Fruit fly (Drosophila melanogaster) whole organism, embryonic: ENCODE results near the gene CG14537.

Source experiments
- ATbp ChIP-seq: fragments of 200-800 bp; sonication (Bioruptor generic); optimal IDR thresholded peaks from 2 replicates; lab custom pipeline; 2017; ENCODE audit warnings: missing biosample characterization, mild to moderate bottlenecking, missing genetic modification characterization, missing genetic modification reagents
- CG10462 ChIP-seq: fragments of 200-800 bp; sonication (Bioruptor generic); optimal IDR thresholded peaks from 2 replicates; lab custom pipeline; 2016; ENCODE audit warnings: missing biosample characterization, missing genetic modification characterization
- CG12104 ChIP-seq: fragments of 200-800 bp; sonication (Bioruptor generic); optimal IDR thresholded peaks from 3 replicates; lab custom pipeline; 2016; ENCODE audit warnings: missing biosample characterization, missing genetic modification characterization
- CG12219 ChIP-seq: fragments of 200-800 bp; sonication (Bioruptor generic); optimal IDR thresholded peaks from 3 replicates; lab custom pipeline; 2018; ENCODE audit warnings: missing biosample characterization, mild to moderate bottlenecking, missing genetic modification characterization
- CG13287 ChIP-seq: fragments of 200-800 bp; sonication (Bioruptor generic); IDR thresholded peaks from 2 replicates; pipeline ENCODE4 v1.3.6; 2022; ENCODE audit warnings: missing biosample characterization, missing genetic modification characterization; ENCODE audit not compliant: partially characterized antibody
- CG14014 ChIP-seq: fragments of 200-800 bp; sonication (Bioruptor generic); IDR thresholded peaks from 2 replicates; pipeline ENCODE4 v1.3.6; 2022; ENCODE audit warnings: missing biosample characterization, missing genetic modification characterization
- CG15269 ChIP-seq: fragments of 200-800 bp; sonication (Bioruptor generic); optimal IDR thresholded peaks from 2 replicates; lab custom pipeline; 2018; ENCODE audit warnings: missing biosample characterization, mild to moderate bottlenecking, missing genetic modification characterization, moderate library complexity
- CG1602 ChIP-seq: fragments of 200-800 bp; sonication (Bioruptor generic); optimal IDR thresholded peaks from 3 replicates; lab custom pipeline; 2016; ENCODE audit warnings: missing biosample characterization, missing genetic modification characterization
- CG18476 ChIP-seq: fragments of 200-800 bp; sonication (Bioruptor generic); optimal IDR thresholded peaks from 2 replicates; lab custom pipeline; 2016; ENCODE audit warnings: missing biosample characterization, mild to moderate bottlenecking, missing genetic modification characterization
- CG2120 ChIP-seq: fragments of 200-800 bp; sonication (Bioruptor generic); optimal IDR thresholded peaks from 3 replicates; lab custom pipeline; 2016; ENCODE audit warnings: missing biosample characterization, missing genetic modification characterization
- CG3065 ChIP-seq: fragments of 200-800 bp; sonication (Bioruptor generic); optimal IDR thresholded peaks from 2 replicates; lab custom pipeline; 2016; ENCODE audit warnings: missing biosample characterization, missing genetic modification characterization
- CG3838 ChIP-seq: fragments of 200-800 bp; sonication (Bioruptor generic); optimal IDR thresholded peaks from 3 replicates; lab custom pipeline; 2016; ENCODE audit warnings: missing biosample characterization, missing genetic modification characterization
- CG6689 ChIP-seq: fragments of 200-800 bp; sonication (Bioruptor generic); IDR thresholded peaks from 2 replicates; pipeline ENCODE4 v1.3.6; 2022; ENCODE audit warnings: missing biosample characterization, missing genetic modification characterization
- CG7556 ChIP-seq: fragments of 200-800 bp; sonication (Bioruptor generic); optimal IDR thresholded peaks from 2 replicates; lab custom pipeline; 2017; ENCODE audit warnings: missing biosample characterization, mild to moderate bottlenecking, missing genetic modification characterization
- CG8388 ChIP-seq: fragments of 200-800 bp; sonication (Bioruptor generic); optimal IDR thresholded peaks from 2 replicates; lab custom pipeline; 2019; ENCODE audit warnings: missing biosample characterization, mild to moderate bottlenecking, missing genetic modification characterization, moderate library complexity
- CG8944 ChIP-seq: fragments of 200-800 bp; sonication (Bioruptor generic); optimal IDR thresholded peaks from 3 replicates; lab custom pipeline; 2016; ENCODE audit warnings: missing biosample characterization, missing genetic modification characterization
- CG9215 ChIP-seq: fragments of 200-800 bp; sonication (Bioruptor generic); IDR thresholded peaks from 2 replicates; pipeline ENCODE4 v1.3.6; 2022; ENCODE audit warnings: missing biosample characterization, missing genetic modification characterization
- D19B ChIP-seq: fragments of 200-800 bp; sonication (Bioruptor generic); optimal IDR thresholded peaks from 2 replicates; lab custom pipeline; 2017; ENCODE audit warnings: missing biosample characterization, mild to moderate bottlenecking, missing genetic modification characterization
- Doc2 ChIP-seq: fragments of 200-800 bp; sonication (Bioruptor generic); IDR thresholded peaks from 2 replicates; pipeline ENCODE4 v1.3.6; 2022; ENCODE audit warnings: missing biosample characterization, missing genetic modification characterization
- Fer2 ChIP-seq: fragments of 200-800 bp; sonication (Bioruptor generic); optimal IDR thresholded peaks from 2 replicates; lab custom pipeline; 2018; ENCODE audit warnings: missing biosample characterization, mild to moderate bottlenecking, missing genetic modification characterization, moderate library complexity
- Gug ChIP-seq: fragments of 200-800 bp; sonication (Bioruptor generic); IDR thresholded peaks from 4 replicates; pipeline ENCODE4 v1.3.6; 2022; ENCODE audit warnings: missing biosample characterization, missing genetic modification characterization
- HmgZ ChIP-seq: fragments of 200-800 bp; sonication (Bioruptor generic); optimal IDR thresholded peaks from 2 replicates; lab custom pipeline; 2018; ENCODE audit warnings: missing biosample characterization, mild to moderate bottlenecking, missing genetic modification characterization
- Hmr ChIP-seq: fragments of 200-800 bp; sonication (Bioruptor generic); optimal IDR thresholded peaks from 3 replicates; lab custom pipeline; 2017; ENCODE audit warnings: mild to moderate bottlenecking, missing biosample characterization, missing genetic modification reagents, missing genetic modification characterization
- Jarid2 ChIP-seq: fragments of 200-800 bp; sonication (Bioruptor generic); optimal IDR thresholded peaks from 3 replicates; lab custom pipeline; 2017; ENCODE audit warnings: mild to moderate bottlenecking, missing biosample characterization, missing genetic modification reagents, missing genetic modification characterization
- Ptx1 ChIP-seq: fragments of 200-800 bp; sonication (Bioruptor generic); IDR thresholded peaks from 2 replicates; pipeline ENCODE4 v1.3.6; 2022; ENCODE audit warnings: missing biosample characterization, missing genetic modification characterization
- Rfx ChIP-seq: fragments of 200-800 bp; sonication (Bioruptor generic); IDR thresholded peaks from 2 replicates; pipeline ENCODE4 v1.3.6; 2022; ENCODE audit warnings: missing biosample characterization, missing genetic modification characterization
- Scr ChIP-seq: fragments of 200-800 bp; sonication (Bioruptor generic); IDR thresholded peaks from 2 replicates; pipeline ENCODE4 v1.3.6; 2022; ENCODE audit warnings: missing biosample characterization, missing genetic modification characterization; ENCODE audit not compliant: partially characterized antibody
- Sox102F ChIP-seq: fragments of 200-800 bp; sonication (Bioruptor generic); optimal IDR thresholded peaks from 2 replicates; lab custom pipeline; 2018; ENCODE audit warnings: missing biosample characterization, mild to moderate bottlenecking, missing genetic modification characterization, moderate library complexity
- Spps ChIP-seq: fragments of 200-800 bp; sonication (Bioruptor generic); optimal IDR thresholded peaks from 2 replicates; lab custom pipeline; 2018; ENCODE audit warnings: missing biosample characterization, mild to moderate bottlenecking, missing genetic modification characterization
- ab ChIP-seq: fragments of 200-800 bp; sonication (Bioruptor generic); optimal IDR thresholded peaks from 2 replicates; lab custom pipeline; 2016; ENCODE audit warnings: missing biosample characterization, missing genetic modification characterization
- ara ChIP-seq: fragments of 200-800 bp; sonication (Bioruptor generic); IDR thresholded peaks from 2 replicates; pipeline ENCODE4 v1.3.6; 2022; ENCODE audit warnings: missing biosample characterization, missing genetic modification characterization
- ato ChIP-seq: fragments of 200-800 bp; sonication (Bioruptor generic); IDR thresholded peaks from 2 replicates; pipeline ENCODE4 v1.3.6; 2022; ENCODE audit warnings: missing biosample characterization, missing genetic modification characterization; ENCODE audit not compliant: partially characterized antibody
- bowl ChIP-seq: fragments of 200-800 bp; sonication (Bioruptor generic); IDR thresholded peaks from 2 replicates; pipeline ENCODE4 v1.3.6; 2022; ENCODE audit warnings: missing biosample characterization, missing genetic modification characterization
- bsh ChIP-seq, 2 experiments: fragments of 200-800 bp; sonication (Bioruptor generic); optimal IDR thresholded peaks; 2 replicates each; lab custom pipeline; 2017 to 2018; ENCODE audit warnings: mild to moderate bottlenecking in 2 of 2, missing biosample characterization in 2 of 2, missing genetic modification characterization in 2 of 2, moderate library complexity in 1 of 2
- dmrt99B ChIP-seq: fragments of 200-800 bp; sonication (Bioruptor generic); optimal IDR thresholded peaks from 2 replicates; lab custom pipeline; 2018; ENCODE audit warnings: missing biosample characterization, mild to moderate bottlenecking, missing genetic modification characterization, moderate library complexity
- gem ChIP-seq: fragments of 200-800 bp; sonication (Bioruptor generic); optimal IDR thresholded peaks from 2 replicates; lab custom pipeline; 2019; ENCODE audit warnings: missing biosample characterization, mild to moderate bottlenecking, missing genetic modification characterization, moderate library complexity
- grau ChIP-seq: fragments of 200-800 bp; optimal IDR thresholded peaks from 3 replicates; lab custom pipeline; 2019; ENCODE audit warnings: missing biosample characterization, mild to moderate bottlenecking, missing genetic modification characterization, moderate library complexity
- ham ChIP-seq: fragments of 200-800 bp; sonication (Bioruptor generic); IDR thresholded peaks from 2 replicates; pipeline ENCODE4 v1.3.6; 2022; ENCODE audit warnings: missing biosample characterization, missing genetic modification characterization
- hb ChIP-seq: fragments of 200-800 bp; sonication (Bioruptor generic); IDR thresholded peaks from 3 replicates; pipeline ENCODE4 v1.3.6; 2022; ENCODE audit warnings: missing biosample characterization, missing genetic modification characterization; ENCODE audit not compliant: partially characterized antibody
- hkb ChIP-seq, 2 experiments: fragments of 200-800 bp in 1 of 2; fragments of >200 bp in 1 of 2; sonication (Bioruptor generic) in 1 of 2; IDR thresholded peaks in 1 of 2; optimal IDR thresholded peaks in 1 of 2; 2 replicates each; pipeline versions ENCODE4 v1.3.6 to Lab custom; 2017 to 2022; ENCODE audit warnings: missing biosample characterization in 1 of 2, missing genetic modification characterization in 1 of 2
- lola ChIP-seq, 3 experiments: fragments of >200 bp in 2 of 3; fragments of 200-800 bp in 1 of 3; sonication (Bioruptor generic) in 1 of 3; optimal IDR thresholded peaks; 2 replicates each; lab custom pipeline; 2017 to 2019; ENCODE audit warnings: missing biosample characterization in 3 of 3, missing genetic modification characterization in 3 of 3, mild to moderate bottlenecking in 1 of 3, moderate library complexity in 1 of 3
- oc ChIP-seq: fragments of 200-800 bp; sonication (Bioruptor generic); optimal IDR thresholded peaks from 2 replicates; lab custom pipeline; 2018; ENCODE audit warnings: missing biosample characterization, mild to moderate bottlenecking, missing genetic modification characterization, moderate library complexity
- pfk ChIP-seq: fragments of 200-800 bp; sonication (Bioruptor generic); optimal IDR thresholded peaks from 2 replicates; lab custom pipeline; 2018; ENCODE audit warnings: missing biosample characterization, mild to moderate bottlenecking, missing genetic modification characterization, moderate library complexity
- row ChIP-seq: fragments of 200-800 bp; sonication (Bioruptor generic); IDR thresholded peaks from 3 replicates; pipeline ENCODE4 v1.3.6; 2022; ENCODE audit warnings: missing biosample characterization, missing genetic modification characterization
- sima ChIP-seq: fragments of 200-800 bp; sonication (Bioruptor generic); optimal IDR thresholded peaks from 2 replicates; lab custom pipeline; 2016; ENCODE audit warnings: missing biosample characterization, missing genetic modification characterization
- slbo ChIP-seq: fragments of 200-800 bp; sonication (Bioruptor generic); IDR thresholded peaks from 2 replicates; pipeline ENCODE4 v1.3.6; 2022; ENCODE audit warnings: missing biosample characterization, missing genetic modification characterization
- unc-4 ChIP-seq: fragments of 200-800 bp; sonication (Bioruptor generic); IDR thresholded peaks from 2 replicates; pipeline ENCODE4 v1.3.6; 2022; ENCODE audit warnings: missing biosample characterization, missing genetic modification characterization; ENCODE audit not compliant: partially characterized antibody
- unpg ChIP-seq: fragments of 200-800 bp; sonication (Bioruptor generic); optimal IDR thresholded peaks from 3 replicates; lab custom pipeline; 2018; ENCODE audit warnings: missing biosample characterization, mild to moderate bottlenecking, missing genetic modification characterization, moderate library complexity
- wdn ChIP-seq: fragments of 200-800 bp; sonication (Bioruptor generic); IDR thresholded peaks from 2 replicates; pipeline ENCODE4 v1.3.6; 2022; ENCODE audit warnings: missing biosample characterization, missing genetic modification characterization
- z ChIP-seq: fragments of 200-800 bp; sonication (Bioruptor generic); IDR thresholded peaks from 3 replicates; pipeline ENCODE4 v1.3.6; 2022; ENCODE audit warnings: missing biosample characterization, missing genetic modification characterization

Gene CG14537

dm6 chr2L:7841244-7841643 lies 992 bp downstream of the CG14537 start:
- TF ChIP-seq grau (tag; lab: Kevin White, UChicago) (peak; percentile 12), row (GFP tag; lab: Robert Waterston, UW) (peak; percentile 41; the same call in 1 of the 3 replicates), hkb (optimal IDR thresholded peaks at IDR 0.05; lab: Kevin White, UChicago) (no peak), hkb (GFP tag; IDR thresholded peaks at IDR 0.05; lab: Robert Waterston, UW) (no peak), CG12104 (GFP tag; lab: Kevin White, UChicago) (no peak), CG9215 (GFP tag; lab: Robert Waterston, UW) (no peak), wdn (GFP tag; lab: Robert Waterston, UW) (no peak), CG3838 (GFP tag; lab: Kevin White, UChicago) (no peak), Rfx (peak; percentile 34; the same call in 1 of the 2 replicates), unc-4 (GFP tag; lab: Robert Waterston, UW) (no peak), D19B (GFP tag; lab: Kevin White, UChicago) (no peak), CG2120 (GFP tag; lab: Kevin White, UChicago) (peak; percentile 2), bowl (GFP tag; lab: Robert Waterston, UW) (no peak), CG1602 (no peak), Spps (tag; lab: Kevin White, UChicago) (no peak), CG18476 (GFP tag; lab: Kevin White, UChicago) (no peak), CG8944 (GFP tag; lab: Kevin White, UChicago) (no peak), Scr (GFP tag; lab: Robert Waterston, UW) (no peak), Fer2 (no peak), CG12219 (GFP tag; lab: Kevin White, UChicago) (no peak), CG10462 (GFP tag; lab: Kevin White, UChicago) (no peak), CG15269 (tag; lab: Kevin White, UChicago) (peak; percentile 29), CG14014 (GFP tag; lab: Robert Waterston, UW) (no peak), CG8388 (GFP tag; lab: Kevin White, UChicago) (no peak), Sox102F (GFP tag; lab: Kevin White, UChicago) (no peak), pfk (GFP tag; lab: Kevin White, UChicago) (no peak), CG6689 (GFP tag; lab: Robert Waterston, UW) (0 out of 2 replicates have a peak, but pooled peaks have one; percentile 16), lola (GFP tag; optimal IDR thresholded peaks at IDR 0.05; lab: Kevin White, UChicago) (no peak), HmgZ (no peak), Ptx1 (GFP tag; lab: Robert Waterston, UW) (0 out of 2 replicates have a peak, but pooled peaks have one; percentile 30), gem (peak; percentile 24), unpg (GFP tag; lab: Kevin White, UChicago) (peak; percentile 0), Hmr (GFP tag; lab: Kevin White, UChicago) (peak; percentile 11), sima (GFP tag; lab: Kevin White, UChicago) (no peak), dmrt99B (peak; percentile 4), slbo (GFP tag; lab: Robert Waterston, UW) (peak; percentile 44), ATbp (no peak), Gug (GFP tag; lab: Robert Waterston, UW) (no peak), oc (tag; lab: Kevin White, UChicago) (no peak), ham (no peak), CG7556 (GFP tag; lab: Kevin White, UChicago) (no peak), hb (no peak), ara (GFP tag; lab: Robert Waterston, UW) (no peak), bsh (GFP tag; optimal IDR thresholded peaks at IDR 0.05; lab: Kevin White, UChicago) (no peak), CG3065 (GFP tag; lab: Kevin White, UChicago) (no peak), Doc2 (GFP tag; lab: Robert Waterston, UW) (no peak), ato (no peak), CG13287 (GFP tag; lab: Robert Waterston, UW) (no peak), ab (GFP tag; lab: Kevin White, UChicago) (no peak), z (no peak), Jarid2 (GFP tag; lab: Kevin White, UChicago) (no peak)
